Worm (Caenorhabditis elegans) whole organism, midembryonic: Measurements from ENCODE around the gene actl-1.

Source experiments
- T22C8.4 ChIP-seq: fragments of 200-800 bp; sonication (Bioruptor generic); IDR thresholded peaks from 2 replicates; pipeline ENCODE4 v1.3.6; 2022; ENCODE audit warnings: missing genetic modification characterization, missing compliant biosample characterization
- cog-1 ChIP-seq: sonication (generic microtip); optimal IDR thresholded peaks from 2 replicates; lab custom pipeline; 2016; ENCODE audit warnings: missing genetic modification characterization, missing compliant biosample characterization
- flt-1 ChIP-seq: fragments of 200-800 bp; sonication (Bioruptor generic); IDR thresholded peaks from 2 replicates; pipeline ENCODE4 v1.3.6; 2022; ENCODE audit warnings: missing genetic modification characterization, missing compliant biosample characterization
- klf-2 ChIP-seq: fragments of 200-800 bp; sonication (Bioruptor generic); conservative IDR thresholded peaks from 2 replicates; pipeline ENCODE4 v1.3.6; 2022; ENCODE audit warnings: missing genetic modification reagents, missing genetic modification characterization, missing compliant biosample characterization
- med-1 ChIP-seq: sonication (generic microtip); optimal IDR thresholded peaks from 2 replicates; lab custom pipeline; 2017; ENCODE audit warnings: missing genetic modification characterization, mild to moderate bottlenecking, missing compliant biosample characterization, antibody characterized with exemption, missing genetic modification reagents; ENCODE audit not compliant: insufficient read depth
- ref-1 ChIP-seq: fragments of 200-800 bp; sonication (Bioruptor generic); conservative IDR thresholded peaks from 2 replicates; pipeline ENCODE4 v1.3.6; 2022; ENCODE audit warnings: missing genetic modification reagents, missing genetic modification characterization, missing compliant biosample characterization
- tab-1 ChIP-seq: fragments of 200-800 bp; sonication (Bioruptor generic); IDR thresholded peaks from 2 replicates; pipeline ENCODE4 v1.3.6; 2022; ENCODE audit warnings: missing genetic modification characterization, missing compliant biosample characterization
- ztf-23 ChIP-seq: fragments of 200-800 bp; sonication (Bioruptor generic); IDR thresholded peaks from 2 replicates; pipeline ENCODE4 v1.3.6; 2022; ENCODE audit warnings: missing genetic modification reagents, missing genetic modification characterization, missing compliant biosample characterization
- ztf-29 ChIP-seq: fragments of 200-800 bp; sonication (Bioruptor generic); IDR thresholded peaks from 2 replicates; pipeline ENCODE4 v1.3.6; 2022; ENCODE audit warnings: missing genetic modification reagents, missing genetic modification characterization, missing compliant biosample characterization

actl-1 gene

DNA sequence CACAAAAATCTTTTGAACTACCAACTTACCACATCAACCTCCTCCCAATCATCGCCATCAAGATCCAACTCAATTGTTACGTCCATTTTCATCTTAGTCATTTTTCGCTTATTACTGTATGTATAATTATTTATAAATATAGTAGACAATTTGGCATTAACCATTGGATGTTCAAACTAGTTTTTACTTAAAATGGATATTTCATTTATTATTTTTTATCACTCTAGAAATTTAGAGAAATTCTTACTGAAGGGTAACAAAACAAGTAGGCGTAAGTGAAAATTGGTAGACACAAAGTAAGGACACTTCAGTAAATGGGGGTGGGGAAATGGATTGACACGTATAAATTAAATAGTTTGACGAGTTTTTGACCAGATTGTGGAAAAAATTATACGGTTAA is at the start of gene actl-1:
TSS of gene actl-1 (minus strand) at position 101 of the 400 bp plus-strand sequence.
- no peak for TF ChIP-seq tab-1 (GFP tag; lab: Robert Waterston, UW)

DNA sequence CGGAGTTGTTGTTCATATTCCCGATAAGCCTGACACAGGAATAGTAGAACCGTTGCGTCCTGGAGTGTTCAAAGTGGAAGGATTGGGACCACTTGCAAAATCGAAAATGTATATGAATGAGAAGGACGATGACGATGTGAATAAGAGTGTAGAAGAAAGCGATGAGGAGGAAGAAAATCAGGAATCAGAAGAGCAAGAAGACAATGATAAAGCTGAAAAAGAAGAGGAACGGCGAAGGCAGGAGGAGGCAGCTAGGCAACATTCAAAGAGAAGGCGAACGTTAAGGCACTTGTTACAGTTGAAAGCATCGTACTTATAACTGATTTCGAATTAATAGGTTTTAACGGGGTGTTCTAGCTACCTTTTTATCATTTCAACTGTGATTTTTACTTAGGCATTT is 44.0 kb upstream of the actl-1 start:
- TF ChIP-seq ztf-23 (GFP tag; lab: Robert Waterston, UW) = no peak
- no peak for TF ChIP-seq T22C8.4
- TF ChIP-seq cog-1 (tag; lab: Kevin White, UChicago) = no peak

DNA sequence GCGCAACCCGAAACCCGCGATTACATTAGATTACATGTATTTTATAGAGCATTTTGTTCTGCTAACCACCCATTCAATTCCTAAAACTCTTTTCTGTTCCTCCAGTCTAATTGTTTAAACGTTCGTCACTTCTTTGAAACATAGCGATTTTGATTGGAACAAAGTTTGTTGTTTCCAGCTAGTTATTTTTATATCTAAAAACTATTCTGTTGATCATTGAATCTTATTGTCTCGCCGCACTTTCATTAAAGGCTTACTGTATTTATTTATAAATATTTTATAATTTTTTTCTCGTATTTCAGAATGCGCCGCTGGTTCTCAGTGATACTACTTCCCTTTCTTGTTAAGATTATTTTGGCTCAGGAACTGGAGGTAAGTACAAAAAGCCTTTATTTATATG is 43.1 kb upstream of the actl-1 start, which contains the start of gene T14E8.2:
TSS of gene T14E8.2 (plus strand) at position 301 of the 400 bp plus-strand sequence.
- TF ChIP-seq cog-1 (tag; lab: Kevin White, UChicago) (no peak), ztf-29 (GFP tag; lab: Robert Waterston, UW) (no peak), ztf-23 (GFP tag; lab: Robert Waterston, UW) (no peak), T22C8.4 (no peak), tab-1 (GFP tag; lab: Robert Waterston, UW) (no peak), flt-1 (GFP tag; lab: Robert Waterston, UW) (no peak), ref-1 (GFP tag; lab: Robert Waterston, UW) (no peak), klf-2 (GFP tag; lab: Robert Waterston, UW) (no peak), med-1 (GFP tag; lab: Kevin White, UChicago) (no peak)

DNA sequence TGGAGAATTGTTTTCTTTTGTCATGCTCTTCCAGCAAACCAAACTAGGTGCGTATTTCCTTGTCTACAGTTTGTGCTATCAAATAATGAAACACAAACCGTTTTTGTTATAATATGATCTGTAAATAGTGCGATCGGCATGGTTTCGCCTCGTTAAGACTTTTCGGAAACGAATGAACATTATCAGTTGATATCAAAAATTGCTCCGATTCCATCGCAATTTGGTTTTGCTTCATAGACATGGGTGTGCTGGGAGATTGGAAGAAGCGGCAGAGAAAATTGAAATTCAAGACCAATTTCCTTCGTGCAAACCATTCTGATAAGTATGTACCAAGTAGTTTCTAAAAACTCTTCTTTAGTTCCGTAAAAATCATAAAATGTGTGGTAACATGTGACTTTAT is 38.4 kb upstream of the actl-1 start:
- no peak for TF ChIP-seq cog-1 (tag; lab: Kevin White, UChicago)
- TF ChIP-seq klf-2 (GFP tag; lab: Robert Waterston, UW) = no peak
- TF ChIP-seq T22C8.4 = no peak
- no peak for TF ChIP-seq ztf-23 (GFP tag; lab: Robert Waterston, UW)
- no peak for TF ChIP-seq ztf-29 (GFP tag; lab: Robert Waterston, UW)
- TF ChIP-seq med-1 (GFP tag; lab: Kevin White, UChicago) = no peak
- no peak for TF ChIP-seq tab-1 (GFP tag; lab: Robert Waterston, UW)
- no peak for TF ChIP-seq flt-1 (GFP tag; lab: Robert Waterston, UW)
- TF ChIP-seq ref-1 (GFP tag; lab: Robert Waterston, UW) = no peak

DNA sequence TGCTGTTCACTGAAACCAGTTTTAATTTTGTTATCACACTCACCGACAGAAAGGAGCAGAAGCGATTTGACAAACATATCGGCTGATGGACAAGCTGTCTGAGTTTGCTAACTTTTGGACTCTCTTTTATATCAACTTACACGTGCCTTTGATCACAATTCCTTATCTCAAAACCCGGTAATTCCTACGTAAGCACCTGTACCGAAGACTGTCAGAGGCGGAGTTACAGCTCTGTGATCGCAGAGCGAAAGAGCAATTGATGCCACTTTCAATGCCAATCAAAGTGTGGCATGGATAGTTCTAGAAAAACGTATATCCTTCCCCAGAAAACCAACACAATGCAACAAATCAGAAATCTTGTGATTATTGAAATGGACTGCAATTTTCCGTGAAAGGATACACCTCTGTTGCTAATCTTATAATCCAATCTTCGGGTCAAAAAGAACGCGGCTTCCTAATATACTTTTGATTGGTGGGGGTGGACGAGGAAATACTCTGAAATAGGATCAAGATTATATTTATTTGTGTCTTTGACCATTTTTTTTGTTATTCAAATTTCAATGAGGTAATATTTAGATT is 37.2 kb upstream of the actl-1 start, which contains the start of gene ilys-5:
TSS of gene ilys-5 (minus strand) at position 140 of the 579 bp plus-strand sequence.
- TF ChIP-seq klf-2 (GFP tag; lab: Robert Waterston, UW) (no peak), tab-1 (GFP tag; lab: Robert Waterston, UW) (no peak), med-1 (GFP tag; lab: Kevin White, UChicago) (no peak), T22C8.4 (no peak), ztf-23 (GFP tag; lab: Robert Waterston, UW) (no peak), ref-1 (GFP tag; lab: Robert Waterston, UW) (no peak), ztf-29 (GFP tag; lab: Robert Waterston, UW) (no peak), flt-1 (GFP tag; lab: Robert Waterston, UW) (no peak), cog-1 (tag; lab: Kevin White, UChicago) (no peak)

DNA sequence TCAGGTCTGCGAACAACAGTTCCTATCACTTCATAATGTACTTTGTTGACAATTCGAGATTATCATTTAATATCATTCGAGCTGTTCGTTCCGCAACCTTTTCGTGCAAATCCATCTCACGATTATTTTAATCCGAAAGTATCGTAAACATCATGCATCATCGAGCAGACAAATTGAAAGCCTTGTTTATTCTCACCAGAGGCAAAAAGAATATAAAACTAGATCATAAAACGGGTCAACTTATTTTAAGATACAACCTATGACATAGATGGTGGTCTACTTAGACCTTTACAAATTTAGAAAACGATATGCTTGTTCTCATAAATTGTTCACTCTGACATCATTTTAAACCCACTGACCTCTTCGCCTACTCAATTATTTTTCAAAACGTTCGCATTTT is 33.4 kb upstream of the actl-1 start:
- no peak for TF ChIP-seq ref-1 (GFP tag; lab: Robert Waterston, UW)
- no peak for TF ChIP-seq ztf-23 (GFP tag; lab: Robert Waterston, UW)
- TF ChIP-seq flt-1 (GFP tag; lab: Robert Waterston, UW) = no peak
- TF ChIP-seq T22C8.4 = no peak
- no peak for TF ChIP-seq cog-1 (tag; lab: Kevin White, UChicago)
- no peak for TF ChIP-seq ztf-29 (GFP tag; lab: Robert Waterston, UW)
- no peak for TF ChIP-seq med-1 (GFP tag; lab: Kevin White, UChicago)
- TF ChIP-seq tab-1 (GFP tag; lab: Robert Waterston, UW) = no peak
- TF ChIP-seq klf-2 (GFP tag; lab: Robert Waterston, UW) = no peak

DNA sequence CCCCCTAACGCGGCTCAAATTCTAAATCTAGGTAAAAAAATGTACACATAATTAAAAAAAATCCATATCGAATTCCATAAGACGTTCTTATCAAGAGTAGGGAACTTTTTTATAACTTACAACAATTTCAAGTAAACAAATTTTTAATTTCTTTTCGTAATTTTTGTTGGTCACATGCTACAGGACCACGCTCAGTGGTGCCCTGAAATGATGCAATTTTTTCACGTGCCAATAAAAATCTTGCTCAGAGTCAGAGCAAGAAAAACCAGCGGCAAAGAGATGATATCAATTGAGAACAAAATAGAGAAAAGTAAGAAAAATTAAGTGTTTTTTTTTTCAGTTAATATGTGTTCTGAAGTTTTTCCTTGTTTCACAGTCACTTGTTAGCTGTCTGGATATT is 32.3 kb upstream of the actl-1 start:
- TF ChIP-seq klf-2 (GFP tag; lab: Robert Waterston, UW) = no peak

DNA sequence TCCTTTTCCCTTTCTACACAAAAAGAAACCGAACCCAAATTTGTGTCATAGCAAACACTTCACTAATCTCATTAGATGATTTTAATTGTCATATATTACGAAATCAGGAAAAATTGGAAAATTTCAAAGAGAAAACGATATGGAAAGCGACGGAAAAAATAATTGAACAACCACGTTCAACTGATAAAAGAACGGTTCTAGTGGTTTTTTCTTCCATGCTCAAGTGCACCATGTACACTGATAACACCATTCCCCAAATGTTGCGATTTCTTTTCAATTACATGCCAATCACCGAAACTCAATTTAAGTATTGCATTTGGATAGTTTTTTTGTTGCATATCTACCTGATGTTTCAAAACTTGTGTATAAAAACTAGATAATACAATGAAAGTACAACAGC is 31.0 kb upstream of the actl-1 start:
- TF ChIP-seq flt-1 (GFP tag; lab: Robert Waterston, UW) (no peak), ref-1 (GFP tag; lab: Robert Waterston, UW) (no peak), ztf-29 (GFP tag; lab: Robert Waterston, UW) (no peak), klf-2 (GFP tag; lab: Robert Waterston, UW) (no peak), ztf-23 (GFP tag; lab: Robert Waterston, UW) (no peak), T22C8.4 (no peak), med-1 (GFP tag; lab: Kevin White, UChicago) (no peak), cog-1 (tag; lab: Kevin White, UChicago) (no peak), tab-1 (GFP tag; lab: Robert Waterston, UW) (no peak)

DNA sequence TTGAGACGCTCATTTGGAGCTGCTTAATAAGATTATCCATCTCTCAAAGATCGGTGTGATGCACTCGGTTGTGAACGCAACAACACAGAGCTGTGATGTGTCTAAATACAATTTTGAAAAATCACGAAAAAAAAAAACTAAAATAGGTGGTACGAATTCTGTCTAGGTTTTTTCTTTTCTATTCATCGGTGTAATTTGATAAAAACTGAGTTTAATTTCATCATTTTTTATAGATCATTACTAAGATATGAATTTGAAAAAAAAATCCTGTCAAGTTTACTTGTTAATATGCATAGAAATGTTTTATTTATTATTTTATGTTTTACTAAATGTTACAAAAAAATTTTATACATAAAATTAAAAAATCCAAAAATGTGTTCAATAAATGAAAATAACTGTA is 30.4 kb upstream of the actl-1 start, which contains the start of gene ceh-60:
TSS of gene ceh-60 (minus strand) at position 101 of the 400 bp plus-strand sequence.
- TF ChIP-seq med-1 (GFP tag; lab: Kevin White, UChicago) (no peak), cog-1 (tag; lab: Kevin White, UChicago) (no peak), ztf-23 (GFP tag; lab: Robert Waterston, UW) (no peak), tab-1 (GFP tag; lab: Robert Waterston, UW) (no peak), ref-1 (GFP tag; lab: Robert Waterston, UW) (no peak), ztf-29 (GFP tag; lab: Robert Waterston, UW) (no peak), T22C8.4 (no peak), flt-1 (GFP tag; lab: Robert Waterston, UW) (no peak), klf-2 (GFP tag; lab: Robert Waterston, UW) (no peak)

DNA sequence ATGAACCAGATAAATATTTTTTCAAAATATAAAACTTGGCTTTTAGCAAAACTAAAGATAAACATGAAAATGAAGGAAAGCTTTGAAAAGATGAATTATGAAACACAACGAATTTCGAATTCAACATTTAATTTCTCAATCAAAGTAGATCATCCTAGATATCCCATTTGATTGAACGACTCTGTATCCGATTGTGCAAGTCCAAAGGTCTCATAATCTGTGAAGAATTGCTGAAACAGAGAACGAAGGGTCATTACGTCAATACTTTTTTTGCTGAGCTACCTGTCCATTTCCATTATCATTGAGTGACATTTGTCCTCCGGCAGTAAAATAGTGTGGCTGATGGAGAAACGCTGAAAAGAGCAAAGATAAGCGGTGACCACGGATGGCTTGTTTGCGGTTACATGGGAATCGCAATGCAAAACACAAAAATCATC is 23.0 kb upstream of the actl-1 start:
- TF ChIP-seq tab-1 (GFP tag; lab: Robert Waterston, UW) (no peak), flt-1 (GFP tag; lab: Robert Waterston, UW) (no peak), ztf-23 (GFP tag; lab: Robert Waterston, UW) (no peak), ztf-29 (GFP tag; lab: Robert Waterston, UW) (no peak), med-1 (GFP tag; lab: Kevin White, UChicago) (no peak), klf-2 (GFP tag; lab: Robert Waterston, UW) (no peak), T22C8.4 (no peak), ref-1 (GFP tag; lab: Robert Waterston, UW) (no peak)
